Fruit fly (Drosophila melanogaster) whole organism, adult: ENCODE results near the gene CG43680.

Experiments used
- CG11617 ChIP-seq: fragments of 200-800 bp; sonication (Bioruptor generic); optimal IDR thresholded peaks from 2 replicates; lab custom pipeline; 2017; ENCODE audit warnings: mild to moderate bottlenecking, missing biosample characterization, missing genetic modification reagents, missing genetic modification characterization
- CG1620 ChIP-seq: fragments of 200-800 bp; sonication (Bioruptor generic); optimal IDR thresholded peaks from 2 replicates; lab custom pipeline; 2016; ENCODE audit warnings: missing biosample characterization, missing genetic modification characterization
- CG5204 ChIP-seq: fragments of 200-800 bp; sonication (Bioruptor generic); optimal IDR thresholded peaks from 2 replicates; lab custom pipeline; 2016; ENCODE audit warnings: missing biosample characterization, missing genetic modification characterization
- CG7045 ChIP-seq: fragments of 200-800 bp; sonication (Bioruptor generic); optimal IDR thresholded peaks from 2 replicates; lab custom pipeline; 2017; ENCODE audit warnings: missing biosample characterization, mild to moderate bottlenecking, missing genetic modification characterization
- bab1 ChIP-seq: fragments of 200-800 bp; sonication (Bioruptor generic); optimal IDR thresholded peaks from 3 replicates; lab custom pipeline; 2019; ENCODE audit warnings: missing biosample characterization, mild to moderate bottlenecking, missing genetic modification characterization, moderate library complexity
- cic ChIP-seq: fragments of 200-800 bp; sonication (Bioruptor generic); optimal IDR thresholded peaks from 2 replicates; lab custom pipeline; 2017; ENCODE audit warnings: missing biosample characterization, mild to moderate bottlenecking, missing genetic modification characterization, moderate library complexity
- kay ChIP-seq: fragments of 200-800 bp; sonication (Bioruptor generic); peaks from one replicate; lab custom pipeline; 2016; ENCODE audit warnings: missing biosample characterization, missing genetic modification characterization, borderline replicate concordance
- ovo ChIP-seq: fragments of 200-800 bp; sonication (Bioruptor generic); optimal IDR thresholded peaks from 2 replicates; lab custom pipeline; 2016; ENCODE audit warnings: missing biosample characterization, missing genetic modification characterization
- toe ChIP-seq: fragments of 200-800 bp; sonication (Bioruptor generic); optimal IDR thresholded peaks from 2 replicates; lab custom pipeline; 2016; ENCODE audit warnings: missing biosample characterization, missing genetic modification characterization

- TF ChIP-seq cic (GFP tag; lab: Kevin White, UChicago) (no peak), toe (GFP tag; lab: Kevin White, UChicago) (no peak), CG11617 (GFP tag; lab: Kevin White, UChicago) (no peak), bab1 (GFP tag; lab: Kevin White, UChicago) (no peak), ovo (GFP tag; lab: Kevin White, UChicago) (no peak), CG5204 (GFP tag; lab: Kevin White, UChicago) (no peak), kay (no peak), CG1620 (GFP tag; lab: Kevin White, UChicago) (no peak), CG7045 (GFP tag; lab: Kevin White, UChicago) (no peak)
Measured at dm6 chr3L:15031773-15032172, 21.4 kb downstream of the CG43680 start.
